Fruit fly (Drosophila melanogaster): ENCODE data around the gene CG14664.

CG14664 gene

dm6 chr3R:5223839-5224238 lies at the start of gene CG14664:
Gene CG14664, plus strand, starts transcription at chr3R:5224139.
- no peak for TF ChIP-seq CG8478 (optimal IDR thresholded peaks at IDR 0.05)
- TF ChIP-seq CTCF (optimal IDR thresholded peaks at IDR 0.05), result no peak

dm6 chr3R:5175944-5176343 lies 48.0 kb upstream of the CG14664 start:
- TF ChIP-seq CTCF (optimal IDR thresholded peaks at IDR 0.05) (no peak), CG8478 (optimal IDR thresholded peaks at IDR 0.05) (no peak)

- no peak for TF ChIP-seq CTCF (optimal IDR thresholded peaks at IDR 0.05)
- TF ChIP-seq CG8478 (optimal IDR thresholded peaks at IDR 0.05), result no peak
Measured at dm6 chr3R:5187806-5188205, 36.1 kb upstream of the CG14664 start.

dm6 chr3R:5193271-5193670 lies 30.7 kb upstream of the CG14664 start:
- no peak for TF ChIP-seq CG8478 (optimal IDR thresholded peaks at IDR 0.05)
- TF ChIP-seq CTCF (optimal IDR thresholded peaks at IDR 0.05), result no peak

dm6 chr3R:5198302-5198701 lies 25.6 kb upstream of the CG14664 start:
- TF ChIP-seq CG8478 (optimal IDR thresholded peaks at IDR 0.05) (no peak), CTCF (optimal IDR thresholded peaks at IDR 0.05) (no peak)

- TF ChIP-seq CG8478 (optimal IDR thresholded peaks at IDR 0.05) (no peak), CTCF (optimal IDR thresholded peaks at IDR 0.05) (no peak)
Measured at dm6 chr3R:5199581-5199980, 24.4 kb upstream of the CG14664 start.

dm6 chr3R:5203796-5204195 lies 20.1 kb upstream of the CG14664 start:
- TF ChIP-seq CG8478 (optimal IDR thresholded peaks at IDR 0.05) (no peak), CTCF (optimal IDR thresholded peaks at IDR 0.05) (no peak)

dm6 chr3R:5205319-5206033 lies 18.5 kb upstream of the CG14664 start:
- TF ChIP-seq CG8478 (optimal IDR thresholded peaks at IDR 0.05) (no peak), CTCF (optimal IDR thresholded peaks at IDR 0.05) (no peak)

dm6 chr3R:5207277-5208114 lies 16.4 kb upstream of the CG14664 start:
- TF ChIP-seq CG8478 (optimal IDR thresholded peaks at IDR 0.05) (no peak), CTCF (optimal IDR thresholded peaks at IDR 0.05) (no peak)

- no peak for TF ChIP-seq CG8478 (optimal IDR thresholded peaks at IDR 0.05)
- TF ChIP-seq CTCF (optimal IDR thresholded peaks at IDR 0.05), result no peak
Measured at dm6 chr3R:5208115-5208365, 15.9 kb upstream of the CG14664 start.

- TF ChIP-seq CTCF (optimal IDR thresholded peaks at IDR 0.05) (no peak), CG8478 (optimal IDR thresholded peaks at IDR 0.05) (no peak)
Measured at dm6 chr3R:5209481-5209880, 14.5 kb upstream of the CG14664 start.

- TF ChIP-seq CG8478 (optimal IDR thresholded peaks at IDR 0.05), result no peak
- no peak for TF ChIP-seq CTCF (optimal IDR thresholded peaks at IDR 0.05)
Measured at dm6 chr3R:5211401-5211800, 12.5 kb upstream of the CG14664 start.

dm6 chr3R:5211901-5212758 lies 11.8 kb upstream of the CG14664 start:
- no peak for TF ChIP-seq CTCF (optimal IDR thresholded peaks at IDR 0.05)
- no peak for TF ChIP-seq CG8478 (optimal IDR thresholded peaks at IDR 0.05)

dm6 chr3R:5212759-5213053 lies 11.2 kb upstream of the CG14664 start:
- TF ChIP-seq CG8478 (optimal IDR thresholded peaks at IDR 0.05) (no peak), CTCF (optimal IDR thresholded peaks at IDR 0.05) (no peak)

dm6 chr3R:5213309-5213708 lies 10.6 kb upstream of the CG14664 start:
- TF ChIP-seq CG8478 (optimal IDR thresholded peaks at IDR 0.05) (no peak), CTCF (optimal IDR thresholded peaks at IDR 0.05) (no peak)

Data from S2 (cell line).